Fruit fly (Drosophila melanogaster): Measurements from ENCODE around the gene CG32473.

Gene CG32473

DNA sequence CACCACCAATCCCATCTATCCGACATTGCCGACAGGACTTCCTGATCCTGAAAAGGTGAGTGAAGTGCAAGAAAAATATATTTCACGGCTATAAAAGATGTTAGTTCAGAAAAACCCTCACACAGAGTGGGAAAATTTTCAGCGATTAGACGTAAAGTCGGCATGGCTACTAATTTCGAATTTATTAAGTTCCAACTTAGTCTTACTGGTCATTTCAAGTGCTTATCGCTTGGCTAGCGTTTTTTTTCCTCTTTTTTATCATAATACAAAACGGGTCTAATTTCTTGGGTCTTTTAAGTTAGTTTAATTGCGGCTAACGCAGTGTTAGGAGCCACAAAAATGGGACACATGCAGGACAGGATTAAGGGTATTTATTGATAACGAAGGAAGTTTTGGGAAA is 678 bp downstream of the CG32473 start, which contains the start of gene CG43208:
Gene CG43208 (plus strand): TSS at position 301 of the 400 bp plus-strand sequence.
- TF ChIP-seq HLH106 (tag; optimal IDR thresholded peaks at IDR 0.05) (no peak), Jra (GFP tag; optimal IDR thresholded peaks at IDR 0.05) (no peak), pan (optimal IDR thresholded peaks at IDR 0.05) (no peak), ey (GFP tag; optimal IDR thresholded peaks at IDR 0.05) (no peak), tai (GFP tag; optimal IDR thresholded peaks at IDR 0.05) (no peak), OdsH (GFP tag; optimal IDR thresholded peaks at IDR 0.05) (no peak), sv (GFP tag; optimal IDR thresholded peaks at IDR 0.05) (no peak), CG9705 (GFP tag; optimal IDR thresholded peaks at IDR 0.05) (no peak)

- no peak for TF ChIP-seq rgr (GFP tag; optimal IDR thresholded peaks at IDR 0.05)
- TF ChIP-seq br (GFP tag; optimal IDR thresholded peaks at IDR 0.05): no peak
- TF ChIP-seq h (GFP tag; optimal IDR thresholded peaks at IDR 0.05): peak; percentile 22
- peak; percentile 51 for TF ChIP-seq psq (GFP tag; optimal IDR thresholded peaks at IDR 0.05)
- peak; percentile 57 for TF ChIP-seq Dif (GFP tag; optimal IDR thresholded peaks at IDR 0.05; ENCODE audit: partially characterized antibody)
- no peak for TF ChIP-seq tai (GFP tag; optimal IDR thresholded peaks at IDR 0.05)
- no peak for TF ChIP-seq Jra (GFP tag; optimal IDR thresholded peaks at IDR 0.05)
- peak; percentile 37 for TF ChIP-seq Vsx2 (GFP tag; optimal IDR thresholded peaks at IDR 0.05; ENCODE audit: partially characterized antibody)
- TF ChIP-seq pan (optimal IDR thresholded peaks at IDR 0.05): no peak
- TF ChIP-seq fru (GFP tag; optimal IDR thresholded peaks at IDR 0.05): peak; percentile 17
Observed at dm6 chr3R:13304512-13305069, 2.1 kb downstream of the CG32473 start.

- TF ChIP-seq sage (GFP tag; optimal IDR thresholded peaks at IDR 0.05) (no peak), sv (GFP tag; optimal IDR thresholded peaks at IDR 0.05) (no peak), Myc (optimal IDR thresholded peaks at IDR 0.05) (no peak), Hr83 (GFP tag; optimal IDR thresholded peaks at IDR 0.05; ENCODE audit: poor library complexity, severe bottlenecking) (no peak), Sp1 (GFP tag; optimal IDR thresholded peaks at IDR 0.05) (peak; percentile 91), foxo (GFP tag; optimal IDR thresholded peaks at IDR 0.05) (peak in 1 of 2 experiments; percentile 82), h (GFP tag; optimal IDR thresholded peaks at IDR 0.05) (peak; percentile 61), dsf (GFP tag; optimal IDR thresholded peaks at IDR 0.05; ENCODE audit: borderline replicate concordance) (no peak), psq (GFP tag; optimal IDR thresholded peaks at IDR 0.05) (peak; percentile 85), HLH106 (tag; optimal IDR thresholded peaks at IDR 0.05) (peak; percentile 81), Dfd (GFP tag; optimal IDR thresholded peaks at IDR 0.05) (no peak), Hnf4 (GFP tag; optimal IDR thresholded peaks at IDR 0.05) (peak; percentile 37), rgr (GFP tag; optimal IDR thresholded peaks at IDR 0.05) (peak; percentile 78), OdsH (GFP tag; optimal IDR thresholded peaks at IDR 0.05) (peak; percentile 85), jim (GFP tag; optimal IDR thresholded peaks at IDR 0.05) (no peak), ey (GFP tag; optimal IDR thresholded peaks at IDR 0.05) (peak; percentile 34), usp (GFP tag; optimal IDR thresholded peaks at IDR 0.05) (no peak), fru (GFP tag; optimal IDR thresholded peaks at IDR 0.05) (peak; percentile 78), br (GFP tag; optimal IDR thresholded peaks at IDR 0.05) (peak; percentile 19), GATAd (GFP tag; optimal IDR thresholded peaks at IDR 0.05) (no peak), Rel (GFP tag; optimal IDR thresholded peaks at IDR 0.05) (no peak), Rel (tag; optimal IDR thresholded peaks at IDR 0.05) (no peak), CG32264 (GFP tag; optimal IDR thresholded peaks at IDR 0.05) (no peak), Dif (GFP tag; optimal IDR thresholded peaks at IDR 0.05; ENCODE audit: partially characterized antibody) (peak; percentile 79), CrebA (GFP tag; optimal IDR thresholded peaks at IDR 0.05; ENCODE audit: borderline replicate concordance) (no peak), Hr78 (GFP tag; optimal IDR thresholded peaks at IDR 0.05) (no peak), dmrt93B (GFP tag; optimal IDR thresholded peaks at IDR 0.05) (peak; percentile 72), brk (GFP tag; optimal IDR thresholded peaks at IDR 0.05) (no peak), Vsx2 (GFP tag; optimal IDR thresholded peaks at IDR 0.05; ENCODE audit: partially characterized antibody) (peak; percentile 71), Jra (GFP tag; optimal IDR thresholded peaks at IDR 0.05) (no peak), CG9705 (GFP tag; optimal IDR thresholded peaks at IDR 0.05) (peak; percentile 45), N (GFP tag; optimal IDR thresholded peaks at IDR 0.05) (no peak), Abd-B (GFP tag; optimal IDR thresholded peaks at IDR 0.05) (no peak), pan (optimal IDR thresholded peaks at IDR 0.05) (no peak), dl (GFP tag; optimal IDR thresholded peaks at IDR 0.05; ENCODE audit: insufficient read depth in 1 of 2, partially characterized antibody in 2 of 2) (peak in 1 of 2 experiments; percentile 11), woc (GFP tag; optimal IDR thresholded peaks at IDR 0.05) (peak; percentile 36), Mio (GFP tag; optimal IDR thresholded peaks at IDR 0.05) (no peak), lola (GFP tag; optimal IDR thresholded peaks at IDR 0.05) (no peak), tai (GFP tag; optimal IDR thresholded peaks at IDR 0.05) (no peak)
Observed at dm6 chr3R:13305318-13305899, 3.0 kb downstream of the CG32473 start.
